Worm (Caenorhabditis elegans): ENCODE data around the gene sri-28.

sri-28 gene

ce11 chrII:3056266-3056872 is 7.9 kb downstream of the sri-28 start, which contains the start of gene lin-8:
lin-8 (plus strand) TSS chrII:3056822.
- TF ChIP-seq flt-1 (GFP tag; IDR thresholded peaks at IDR 0.05) = no peak
- TF ChIP-seq ztf-29 (GFP tag; IDR thresholded peaks at IDR 0.05) = no peak
- no peak for TF ChIP-seq tab-1 (GFP tag; IDR thresholded peaks at IDR 0.05)
- no peak for TF ChIP-seq cog-1 (tag; optimal IDR thresholded peaks at IDR 0.05)
- TF ChIP-seq T22C8.4 (GFP tag; IDR thresholded peaks at IDR 0.05) = no peak
- TF ChIP-seq ztf-23 (GFP tag; IDR thresholded peaks at IDR 0.05) = no peak
- TF ChIP-seq ref-1 (GFP tag; conservative IDR thresholded peaks at IDR 0.05) = no peak

DNA sequence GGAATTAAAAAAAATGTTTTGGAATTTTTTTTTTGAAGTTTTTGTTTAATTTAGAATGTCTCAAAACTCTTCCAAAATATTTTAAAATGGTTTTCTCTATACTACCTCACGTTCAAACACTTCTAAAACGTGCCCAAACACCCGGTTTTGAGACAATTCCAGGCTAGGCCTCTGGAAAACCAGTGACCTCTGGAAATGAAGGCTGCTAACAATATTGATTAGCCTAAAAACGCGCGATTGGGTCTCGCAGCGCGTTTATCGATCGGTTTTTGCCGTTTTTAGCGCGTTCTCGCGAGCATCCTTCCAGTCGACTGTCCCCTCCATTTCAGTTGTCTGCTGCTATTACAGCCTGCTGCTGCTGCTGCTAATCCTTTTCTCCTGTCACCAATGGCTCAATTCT is 12.3 kb downstream of the sri-28 start, which contains the start of gene Y25C1A.6:
Gene Y25C1A.6 (plus strand): TSS at position 301 of the 400 bp plus-strand sequence.
- TF ChIP-seq ztf-23 (GFP tag; IDR thresholded peaks at IDR 0.05) (no peak), T22C8.4 (GFP tag; IDR thresholded peaks at IDR 0.05) (no peak), ref-1 (GFP tag; conservative IDR thresholded peaks at IDR 0.05) (no peak), cog-1 (tag; optimal IDR thresholded peaks at IDR 0.05) (no peak), flt-1 (GFP tag; IDR thresholded peaks at IDR 0.05) (no peak), tab-1 (GFP tag; IDR thresholded peaks at IDR 0.05) (no peak), klf-2 (GFP tag; conservative IDR thresholded peaks at IDR 0.05) (no peak), ztf-29 (GFP tag; IDR thresholded peaks at IDR 0.05) (no peak), med-1 (GFP tag; optimal IDR thresholded peaks at IDR 0.05; ENCODE audit: insufficient read depth) (no peak)

DNA sequence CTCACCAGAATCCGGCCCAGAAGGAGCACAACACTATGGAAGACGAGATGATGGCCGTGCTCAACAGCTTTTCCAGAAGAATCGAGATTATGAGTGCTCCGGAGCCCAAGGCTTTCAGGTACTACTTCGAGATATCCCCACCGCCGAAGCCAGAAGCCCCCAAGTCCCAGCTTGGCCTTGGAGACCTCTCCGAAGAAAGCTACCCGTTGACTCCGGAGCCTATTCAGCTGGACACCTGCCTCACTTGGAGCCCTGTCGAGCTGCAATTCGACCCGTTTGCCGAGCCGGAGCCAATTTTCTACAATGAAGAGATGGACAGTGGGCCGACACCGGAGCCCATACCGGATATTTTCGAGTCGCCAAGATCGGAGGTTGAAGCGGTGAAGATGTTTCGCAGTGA is 13.1 kb downstream of the sri-28 start:
- no peak for TF ChIP-seq klf-2 (GFP tag; conservative IDR thresholded peaks at IDR 0.05)
- no peak for TF ChIP-seq T22C8.4 (GFP tag; IDR thresholded peaks at IDR 0.05)
- TF ChIP-seq ztf-23 (GFP tag; IDR thresholded peaks at IDR 0.05) = no peak
- no peak for TF ChIP-seq cog-1 (tag; optimal IDR thresholded peaks at IDR 0.05)
- no peak for TF ChIP-seq flt-1 (GFP tag; IDR thresholded peaks at IDR 0.05)
- no peak for TF ChIP-seq ref-1 (GFP tag; conservative IDR thresholded peaks at IDR 0.05)
- no peak for TF ChIP-seq tab-1 (GFP tag; IDR thresholded peaks at IDR 0.05)
- no peak for TF ChIP-seq med-1 (GFP tag; optimal IDR thresholded peaks at IDR 0.05; ENCODE audit: insufficient read depth)
- TF ChIP-seq ztf-29 (GFP tag; IDR thresholded peaks at IDR 0.05) = no peak

DNA sequence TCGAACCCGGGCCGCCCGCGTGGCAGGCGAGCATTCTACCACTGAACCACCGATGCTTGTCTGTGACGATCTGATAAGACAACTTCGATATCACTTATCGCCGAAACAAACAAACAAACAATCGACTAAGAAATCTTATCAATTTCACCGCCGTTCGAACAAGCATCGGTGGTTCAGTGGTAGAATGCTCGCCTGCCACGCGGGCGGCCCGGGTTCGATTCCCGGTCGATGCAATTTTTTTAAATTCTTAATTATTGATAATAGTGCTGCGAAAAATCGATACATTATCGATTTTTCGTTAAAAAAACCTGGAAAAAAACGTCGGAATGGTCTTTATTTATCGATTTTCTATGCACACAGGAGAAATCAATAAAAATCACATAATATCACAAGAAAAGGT is 13.7 kb downstream of the sri-28 start:
- peak; percentile 62; the same call in 1 of the 2 replicates for TF ChIP-seq flt-1 (GFP tag; IDR thresholded peaks at IDR 0.05)
- no peak for TF ChIP-seq ztf-23 (GFP tag; IDR thresholded peaks at IDR 0.05)
- TF ChIP-seq cog-1 (tag; optimal IDR thresholded peaks at IDR 0.05) = no peak
- TF ChIP-seq tab-1 (GFP tag; IDR thresholded peaks at IDR 0.05) = 0 out of 2 replicates have a peak, but pooled peaks have one; percentile 38
- peak; percentile 58 for TF ChIP-seq T22C8.4 (GFP tag; IDR thresholded peaks at IDR 0.05)
- no peak for TF ChIP-seq med-1 (GFP tag; optimal IDR thresholded peaks at IDR 0.05; ENCODE audit: insufficient read depth)
- no peak for TF ChIP-seq ztf-29 (GFP tag; IDR thresholded peaks at IDR 0.05)

DNA sequence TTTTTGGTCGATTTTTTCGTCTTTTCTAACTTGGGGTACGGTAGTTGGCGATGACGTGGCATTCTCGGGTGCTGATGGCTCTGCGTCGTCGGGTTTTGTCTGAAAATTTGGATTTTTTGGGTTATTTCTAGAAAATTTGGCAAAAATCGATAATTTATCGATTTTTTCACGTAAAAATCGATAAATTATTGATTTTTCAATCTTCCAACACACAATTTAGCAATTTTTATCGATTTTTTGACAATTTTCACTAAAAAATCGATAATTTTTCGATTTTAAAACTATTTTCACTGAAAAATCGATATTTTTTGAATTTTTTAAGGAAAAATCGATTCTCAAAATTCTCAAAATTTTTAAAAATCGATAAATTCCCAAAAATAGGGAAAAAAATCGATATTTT is 14.4 kb downstream of the sri-28 start:
- TF ChIP-seq T22C8.4 (GFP tag; IDR thresholded peaks at IDR 0.05) (peak; percentile 41), tab-1 (GFP tag; IDR thresholded peaks at IDR 0.05) (no peak)

DNA sequence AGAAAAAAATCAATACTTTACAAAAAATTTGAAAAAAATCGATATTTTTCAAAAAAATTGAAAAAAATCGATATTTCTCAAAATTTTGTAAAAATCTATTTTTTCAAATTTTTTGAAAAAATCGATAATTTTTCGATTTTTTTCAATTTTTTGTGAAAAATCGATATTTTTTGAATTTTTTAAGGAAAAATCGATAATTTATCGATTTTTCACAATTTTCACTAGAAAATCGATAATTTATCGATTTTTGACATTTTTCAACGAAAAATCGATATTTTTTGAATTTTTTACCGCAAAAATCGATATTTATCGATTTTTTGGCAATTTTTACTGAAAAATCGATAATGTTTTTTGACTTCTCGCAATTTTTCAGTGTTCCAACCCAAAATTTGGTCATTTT is 14.9 kb downstream of the sri-28 start:
- peak; percentile 88 for TF ChIP-seq T22C8.4 (GFP tag; IDR thresholded peaks at IDR 0.05)
- no peak for TF ChIP-seq klf-2 (GFP tag; conservative IDR thresholded peaks at IDR 0.05)

DNA sequence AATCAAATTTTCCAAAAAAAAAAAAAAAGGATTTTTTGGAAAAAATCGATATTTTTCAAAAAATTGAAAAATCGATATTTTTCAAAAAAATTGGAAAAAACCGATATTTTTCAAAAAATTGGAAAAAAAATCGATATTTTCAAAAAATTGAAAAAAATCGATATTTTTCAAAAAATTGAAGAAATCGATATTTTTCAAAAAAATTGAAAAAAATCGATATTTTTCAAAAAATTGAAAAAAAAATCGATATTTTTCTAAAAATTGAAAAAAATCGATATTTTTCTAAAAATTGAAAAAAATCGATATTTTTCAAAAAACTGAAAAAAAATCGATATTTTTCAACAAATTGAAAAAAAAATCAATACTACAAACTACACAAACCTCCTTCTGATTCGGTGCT is 15.5 kb downstream of the sri-28 start:
- no peak for TF ChIP-seq klf-2 (GFP tag; conservative IDR thresholded peaks at IDR 0.05)
- TF ChIP-seq tab-1 (GFP tag; IDR thresholded peaks at IDR 0.05) = no peak
- TF ChIP-seq T22C8.4 (GFP tag; IDR thresholded peaks at IDR 0.05) = peak; percentile 93
- TF ChIP-seq med-1 (GFP tag; optimal IDR thresholded peaks at IDR 0.05; ENCODE audit: insufficient read depth) = no peak
- TF ChIP-seq flt-1 (GFP tag; IDR thresholded peaks at IDR 0.05) = no peak

ce11 chrII:3064631-3065030 is 16.2 kb downstream of the sri-28 start:
- TF ChIP-seq ztf-23 (GFP tag; IDR thresholded peaks at IDR 0.05) (no peak), T22C8.4 (GFP tag; IDR thresholded peaks at IDR 0.05) (peak; percentile 75)

DNA sequence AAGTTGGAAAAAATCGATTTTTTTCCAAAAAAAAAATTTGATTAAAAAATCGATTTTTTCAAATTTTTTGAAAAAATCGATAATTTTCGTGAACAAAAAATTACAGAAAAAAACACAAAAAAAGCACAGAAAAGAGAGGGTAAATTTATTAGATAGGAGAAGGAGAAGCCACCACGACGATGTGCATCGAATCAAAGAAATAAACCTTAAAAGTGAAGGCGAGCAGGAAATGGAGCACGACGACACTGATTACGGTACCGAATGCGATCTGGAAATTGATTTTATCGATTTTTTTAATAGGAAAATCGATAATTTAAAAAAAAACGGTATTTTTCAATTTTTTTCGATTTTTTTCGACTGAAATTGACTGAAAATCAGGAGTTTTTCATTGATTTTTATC is 16.6 kb downstream of the sri-28 start:
- TF ChIP-seq ztf-23 (GFP tag; IDR thresholded peaks at IDR 0.05) (no peak), flt-1 (GFP tag; IDR thresholded peaks at IDR 0.05) (no peak), T22C8.4 (GFP tag; IDR thresholded peaks at IDR 0.05) (no peak)

ce11 chrII:3066401-3066800 is 17.9 kb downstream of the sri-28 start:
- TF ChIP-seq flt-1 (GFP tag; IDR thresholded peaks at IDR 0.05) = no peak
- 0 out of 2 replicates have a peak, but pooled peaks have one; percentile 50 for TF ChIP-seq T22C8.4 (GFP tag; IDR thresholded peaks at IDR 0.05)

DNA sequence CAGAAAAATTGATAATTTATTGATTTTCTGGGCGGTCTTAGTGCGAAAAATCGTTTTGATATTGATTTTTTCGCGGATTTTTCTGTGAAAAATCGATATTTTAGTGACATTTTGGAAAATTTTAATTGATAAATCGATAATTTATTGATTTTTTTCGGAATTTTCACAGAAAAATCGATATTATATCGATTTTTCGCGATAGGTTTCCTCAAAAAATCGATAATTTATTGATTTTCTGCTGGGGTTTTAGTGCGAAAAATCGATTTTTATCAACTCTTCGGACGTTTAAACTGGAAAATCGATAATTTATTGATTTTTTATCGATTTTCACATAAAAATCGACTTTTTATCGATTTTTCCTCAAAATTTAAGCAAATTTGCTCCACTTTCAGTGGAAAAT is 19.0 kb downstream of the sri-28 start:
- TF ChIP-seq tab-1 (GFP tag; IDR thresholded peaks at IDR 0.05) = no peak
- TF ChIP-seq T22C8.4 (GFP tag; IDR thresholded peaks at IDR 0.05) = peak; percentile 67; the same call in 1 of the 2 replicates

DNA sequence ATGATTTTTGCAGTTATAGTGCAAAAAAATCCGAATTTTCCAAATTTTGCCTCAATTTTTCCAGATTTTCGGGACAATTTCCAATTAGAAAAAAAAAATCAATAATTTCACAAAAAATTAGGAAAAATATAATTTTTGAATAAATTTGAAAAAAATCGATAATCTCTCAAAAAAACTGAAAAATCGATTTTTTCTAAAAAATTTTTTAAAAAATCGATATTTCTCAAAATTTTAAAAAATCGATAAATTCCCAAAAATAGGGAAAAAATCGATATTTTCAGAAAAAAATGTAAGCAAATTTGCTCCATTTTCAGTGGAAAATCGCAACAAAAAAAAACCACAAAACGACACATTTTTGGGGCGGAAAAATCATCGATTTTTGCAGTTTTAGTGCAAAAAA is 19.4 kb downstream of the sri-28 start:
- TF ChIP-seq flt-1 (GFP tag; IDR thresholded peaks at IDR 0.05) (no peak), ztf-29 (GFP tag; IDR thresholded peaks at IDR 0.05) (no peak), ztf-23 (GFP tag; IDR thresholded peaks at IDR 0.05) (no peak), cog-1 (tag; optimal IDR thresholded peaks at IDR 0.05) (no peak), med-1 (GFP tag; optimal IDR thresholded peaks at IDR 0.05; ENCODE audit: insufficient read depth) (no peak), klf-2 (GFP tag; conservative IDR thresholded peaks at IDR 0.05) (no peak), tab-1 (GFP tag; IDR thresholded peaks at IDR 0.05) (no peak), T22C8.4 (GFP tag; IDR thresholded peaks at IDR 0.05) (peak; percentile 89), ref-1 (GFP tag; conservative IDR thresholded peaks at IDR 0.05) (no peak)

Measured in whole organism, midembryonic.